Worm (Caenorhabditis elegans): ENCODE measurements around the gene unc-53.

DNA sequence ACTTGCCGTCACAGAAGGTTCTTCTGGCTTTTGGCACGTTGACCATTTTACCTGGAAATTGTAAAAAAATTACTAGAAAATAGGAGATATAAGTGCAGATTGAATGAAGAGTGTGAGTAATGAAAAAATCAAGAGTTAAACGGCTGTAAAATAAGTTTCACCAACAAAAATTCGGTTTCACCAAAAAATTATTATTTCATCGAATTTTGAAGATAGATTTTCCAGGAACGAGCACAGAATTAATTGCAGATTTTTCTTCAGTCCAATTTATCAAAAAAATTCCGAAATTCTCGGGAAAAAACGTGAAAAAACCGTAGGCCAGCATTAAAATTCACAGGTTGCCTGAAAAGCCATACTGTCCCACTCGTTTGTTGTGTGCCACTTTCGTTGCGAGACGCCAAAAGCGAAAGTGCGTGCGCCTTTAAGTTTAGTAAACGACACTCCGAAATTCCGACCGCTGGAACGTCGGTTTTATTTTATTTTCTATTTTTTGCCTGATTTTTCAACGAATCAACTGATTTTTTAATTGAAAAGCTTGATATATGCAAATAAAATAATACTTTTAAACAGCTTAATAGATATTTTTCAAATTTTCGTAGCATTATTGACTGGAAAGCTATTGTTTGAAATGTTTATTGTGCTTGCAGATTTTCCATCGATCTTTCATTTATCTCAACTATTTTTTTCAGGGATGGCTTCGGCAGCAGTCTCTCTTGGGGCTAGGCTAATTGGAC, 8.1 kb upstream of the unc-53 start, which contains the start of the genes rpl-36.A and nuo-1:
- TF ChIP-seq fos-1 (tag; optimal IDR thresholded peaks at IDR 0.05) (peak; percentile 73), rnt-1 (tag; optimal IDR thresholded peaks at IDR 0.05) (peak; percentile 84), unc-62 (GFP tag; optimal IDR thresholded peaks at IDR 0.05) (no peak), pqm-1 (tag; optimal IDR thresholded peaks at IDR 0.05) (no peak), nhr-11 (tag; optimal IDR thresholded peaks at IDR 0.05) (peak; percentile 4), nhr-77 (tag; optimal IDR thresholded peaks at IDR 0.05) (peak; percentile 76), aha-1 (tag; optimal IDR thresholded peaks at IDR 0.05) (no peak)
